Fruit fly (Drosophila melanogaster): ENCODE measurements around the gene Coq8.

The Coq8 gene

dm6 chrX:12897150-12897549 lies 3.8 kb downstream of the Coq8 start, which contains the start of gene Pde9 (continued):
- no peak for TF ChIP-seq gt (GFP tag; IDR thresholded peaks at IDR 0.05)
- TF ChIP-seq Doc2 (GFP tag; IDR thresholded peaks at IDR 0.05), result no peak
- TF ChIP-seq CG13624 (GFP tag; optimal IDR thresholded peaks at IDR 0.05), result no peak
- no peak for TF ChIP-seq CG3995 (GFP tag; optimal IDR thresholded peaks at IDR 0.05)
- TF ChIP-seq so (GFP tag; IDR thresholded peaks at IDR 0.05), result no peak
- no peak for TF ChIP-seq Aef1 (GFP tag; IDR thresholded peaks at IDR 0.05)
- peak in 1 of 2 experiments; percentile 1 for TF ChIP-seq crp (GFP tag; optimal IDR thresholded peaks at IDR 0.05)
- peak; percentile 43; the same call in 1 of the 2 replicates for TF ChIP-seq CG13287 (GFP tag; IDR thresholded peaks at IDR 0.05; ENCODE audit: partially characterized antibody)
- TF ChIP-seq CG1603 (tag; optimal IDR thresholded peaks at IDR 0.05), result peak; percentile 25
- TF ChIP-seq Dref (GFP tag; IDR thresholded peaks at IDR 0.05), result no peak
- no peak for TF ChIP-seq CG43689 (GFP tag; IDR thresholded peaks at IDR 0.05)
- peak; percentile 53; the same call in 2 of the 3 replicates for TF ChIP-seq CG6791 (GFP tag; IDR thresholded peaks at IDR 0.05; ENCODE audit: partially characterized antibody)
- no peak for TF ChIP-seq wor (GFP tag; IDR thresholded peaks at IDR 0.05)
- no peak for TF ChIP-seq C15 (GFP tag; IDR thresholded peaks at IDR 0.05)
- TF ChIP-seq al (GFP tag; IDR thresholded peaks at IDR 0.05), result no peak
- TF ChIP-seq CG11695 (GFP tag; IDR thresholded peaks at IDR 0.05), result no peak
- no peak for TF ChIP-seq CG13123 (GFP tag; optimal IDR thresholded peaks at IDR 0.05)
- TF ChIP-seq ewg (GFP tag; optimal IDR thresholded peaks at IDR 0.05), result no peak
- TF ChIP-seq fu2 (GFP tag; optimal IDR thresholded peaks at IDR 0.05), result no peak
- TF ChIP-seq croc (GFP tag; conservative IDR thresholded peaks at IDR 0.05), result no peak
- TF ChIP-seq CG2712 (tag; optimal IDR thresholded peaks at IDR 0.05), result no peak
- no peak for TF ChIP-seq CG9437 (GFP tag; optimal IDR thresholded peaks at IDR 0.05)
- no peak for TF ChIP-seq Hr3 (GFP tag; optimal IDR thresholded peaks at IDR 0.05)
- TF ChIP-seq Dll (GFP tag; IDR thresholded peaks at IDR 0.05; ENCODE audit: partially characterized antibody), result no peak
- TF ChIP-seq Elba2 (GFP tag; optimal IDR thresholded peaks at IDR 0.05), result no peak
- no peak for TF ChIP-seq tgo (GFP tag; IDR thresholded peaks at IDR 0.05)
- TF ChIP-seq stwl (tag; optimal IDR thresholded peaks at IDR 0.05), result peak; percentile 87
- TF ChIP-seq CG32532 (GFP tag; IDR thresholded peaks at IDR 0.05), result no peak
- no peak for TF ChIP-seq gro (GFP tag; optimal IDR thresholded peaks at IDR 0.05)
- no peak for TF ChIP-seq CG12155 (GFP tag; optimal IDR thresholded peaks at IDR 0.05)
- TF ChIP-seq CG10462 (GFP tag; optimal IDR thresholded peaks at IDR 0.05), result no peak
- peak; percentile 64 for TF ChIP-seq pzg (GFP tag; optimal IDR thresholded peaks at IDR 0.05)
- TF ChIP-seq ash1 (GFP tag; optimal IDR thresholded peaks at IDR 0.05), result no peak
- peak; percentile 9 for TF ChIP-seq CG2116 (GFP tag; optimal IDR thresholded peaks at IDR 0.05)
- TF ChIP-seq emc (GFP tag; optimal IDR thresholded peaks at IDR 0.05), result no peak
- TF ChIP-seq D19B (GFP tag; optimal IDR thresholded peaks at IDR 0.05), result no peak
- TF ChIP-seq CG15479 (GFP tag; optimal IDR thresholded peaks at IDR 0.05), result peak; percentile 9
- TF ChIP-seq Myb (GFP tag; optimal IDR thresholded peaks at IDR 0.05), result peak; percentile 81
- TF ChIP-seq CG6854 (GFP tag; optimal IDR thresholded peaks at IDR 0.05), result no peak
- no peak for TF ChIP-seq Six4 (GFP tag; optimal IDR thresholded peaks at IDR 0.05)
- TF ChIP-seq CG11398 (GFP tag; optimal IDR thresholded peaks at IDR 0.05), result no peak
- no peak for TF ChIP-seq kah (GFP tag; optimal IDR thresholded peaks at IDR 0.05)
- TF ChIP-seq CG34376 (GFP tag; optimal IDR thresholded peaks at IDR 0.05), result peak; percentile 2
- TF ChIP-seq Drgx (GFP tag; IDR thresholded peaks at IDR 0.05), result no peak
- TF ChIP-seq CG12104 (GFP tag; optimal IDR thresholded peaks at IDR 0.05), result no peak
- TF ChIP-seq ci (GFP tag; IDR thresholded peaks at IDR 0.05), result peak; percentile 22; the same call in 1 of the 3 replicates
- TF ChIP-seq knrl (GFP tag; IDR thresholded peaks at IDR 0.05; ENCODE audit: partially characterized antibody), result no peak
- no peak for TF ChIP-seq sim (GFP tag; IDR thresholded peaks at IDR 0.05)
- no peak for TF ChIP-seq crc (GFP tag; optimal IDR thresholded peaks at IDR 0.05)
- no peak for TF ChIP-seq HLH4C (GFP tag; IDR thresholded peaks at IDR 0.05; ENCODE audit: partially characterized antibody)
- TF ChIP-seq HmgZ (tag; optimal IDR thresholded peaks at IDR 0.05), result peak; percentile 5
- no peak for TF ChIP-seq slou (GFP tag; optimal IDR thresholded peaks at IDR 0.05)

Measured in whole organism, embryonic.